Worm (Caenorhabditis elegans): ENCODE measurements around the gene F56D6.9.

DNA sequence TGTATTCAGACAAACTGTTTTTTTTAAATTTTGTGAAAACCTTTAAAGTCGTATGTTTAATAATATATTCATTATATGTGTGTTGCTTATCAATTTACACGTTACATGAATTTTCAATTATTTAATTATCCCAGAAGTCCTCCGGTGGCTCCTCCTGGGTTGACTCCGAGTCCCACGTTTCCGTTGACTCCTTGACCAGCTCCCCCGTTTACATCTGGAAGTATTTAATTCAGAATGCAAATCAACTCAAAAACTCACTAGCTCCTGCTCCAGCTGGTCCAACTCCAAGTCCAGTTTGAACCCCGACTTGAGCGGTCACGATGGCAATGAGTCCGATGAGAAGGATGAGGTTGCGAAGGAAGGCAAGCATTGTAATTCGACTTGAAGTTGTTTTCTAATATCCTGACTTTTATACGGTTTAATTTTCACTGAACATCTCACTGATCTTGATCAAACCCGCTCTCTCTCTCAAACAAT, 1.9 kb downstream of the F56D6.9 start, which contains the start of gene F56D6.8:
- TF ChIP-seq unc-62 (GFP tag; optimal IDR thresholded peaks at IDR 0.05) (no peak), tbp1 (GFP tag; optimal IDR thresholded peaks at IDR 0.05) (no peak)

Data from whole organism, young adult.